Worm (Caenorhabditis elegans) whole organism, mixed stage, embryonic: ENCODE results near the gene rpt-3.

ENCODE experiments used
- M03D4.4 ChIP-seq: sonication (generic microtip); optimal IDR thresholded peaks from 2 replicates; lab custom pipeline; 2017; ENCODE audit warnings: mild to moderate bottlenecking, missing genetic modification characterization, missing compliant biosample characterization
- bed-3 ChIP-seq: fragments of 200-800 bp; sonication (Bioruptor generic); optimal IDR thresholded peaks from 3 replicates; lab custom pipeline; 2018; ENCODE audit warnings: mild to moderate bottlenecking, missing genetic modification characterization, moderate library complexity, missing compliant biosample characterization
- blmp-1 ChIP-seq: fragments of 150-350 bp; optimal IDR thresholded peaks from 2 replicates; lab custom pipeline; 2014; ENCODE audit warnings: missing biosample characterization, missing genetic modification characterization
- ceh-39 ChIP-seq: fragments of 150-350 bp; optimal IDR thresholded peaks from 2 replicates; lab custom pipeline; 2014; ENCODE audit warnings: missing biosample characterization, missing genetic modification characterization
- ceh-43 ChIP-seq: fragments of 200-800 bp; sonication (Bioruptor generic); optimal IDR thresholded peaks from 2 replicates; lab custom pipeline; 2018; ENCODE audit warnings: mild to moderate bottlenecking, missing genetic modification characterization, moderate library complexity, missing compliant biosample characterization
- ceh-83 ChIP-seq: fragments of 200-800 bp; sonication (Bioruptor generic); optimal IDR thresholded peaks from 2 replicates; lab custom pipeline; 2018; ENCODE audit warnings: mild to moderate bottlenecking, missing genetic modification characterization, missing compliant biosample characterization
- ces-1 ChIP-seq: fragments of 150-350 bp; optimal IDR thresholded peaks from 2 replicates; lab custom pipeline; 2014; ENCODE audit warnings: missing biosample characterization, missing genetic modification reagents, missing genetic modification characterization
- cnd-1 ChIP-seq: fragments of 200-800 bp; sonication (Bioruptor generic); optimal IDR thresholded peaks from 2 replicates; lab custom pipeline; 2018; ENCODE audit warnings: mild to moderate bottlenecking, missing genetic modification characterization, missing compliant biosample characterization
- drap-1 ChIP-seq: fragments of 200-800 bp; sonication (Bioruptor generic); optimal IDR thresholded peaks from 3 replicates; lab custom pipeline; 2018; ENCODE audit warnings: mild to moderate bottlenecking, missing genetic modification characterization, missing compliant biosample characterization
- elt-1 ChIP-seq: sonication (generic microtip); optimal IDR thresholded peaks from 2 replicates; lab custom pipeline; 2017; ENCODE audit warnings: missing genetic modification characterization, mild to moderate bottlenecking, missing compliant biosample characterization, antibody characterized with exemption, moderate library complexity, borderline replicate concordance; ENCODE audit not compliant: insufficient read depth
- elt-3 ChIP-seq: fragments of 150-350 bp; optimal IDR thresholded peaks from 2 replicates; lab custom pipeline; 2014; ENCODE audit warnings: missing biosample characterization, missing genetic modification characterization
- flh-1 ChIP-seq: fragments of 200-800 bp; sonication (Bioruptor generic); optimal IDR thresholded peaks from 2 replicates; lab custom pipeline; 2018; ENCODE audit warnings: mild to moderate bottlenecking, missing genetic modification characterization, moderate library complexity, missing compliant biosample characterization
- ham-2 ChIP-seq: fragments of 200-800 bp; sonication (Bioruptor generic); optimal IDR thresholded peaks from 2 replicates; lab custom pipeline; 2018; ENCODE audit warnings: mild to moderate bottlenecking, missing genetic modification characterization, missing compliant biosample characterization
- hlh-1 ChIP-seq: fragments of 150-350 bp; optimal IDR thresholded peaks from 2 replicates; lab custom pipeline; 2014; ENCODE audit warnings: missing biosample characterization, missing genetic modification reagents, missing genetic modification characterization
- lin-13 ChIP-seq: fragments of 150-350 bp; optimal IDR thresholded peaks from 2 replicates; lab custom pipeline; 2014; ENCODE audit warnings: missing biosample characterization, missing genetic modification characterization
- lin-32 ChIP-seq: fragments of 200-800 bp; sonication (Bioruptor generic); optimal IDR thresholded peaks from 2 replicates; lab custom pipeline; 2018; ENCODE audit warnings: mild to moderate bottlenecking, missing genetic modification characterization, missing compliant biosample characterization
- lsy-2 ChIP-seq: fragments of 150-350 bp; optimal IDR thresholded peaks from 2 replicates; lab custom pipeline; 2014; ENCODE audit warnings: missing biosample characterization, missing genetic modification characterization
- mab-5 ChIP-seq: fragments of 150-350 bp; optimal IDR thresholded peaks from 2 replicates; lab custom pipeline; 2014; ENCODE audit warnings: missing biosample characterization, missing genetic modification characterization
- mep-1 ChIP-seq: fragments of 150-350 bp; optimal IDR thresholded peaks from 2 replicates; lab custom pipeline; 2017; ENCODE audit warnings: missing biosample characterization, missing genetic modification reagents, missing genetic modification characterization, inconsistent platforms
- mls-2 ChIP-seq: sonication (generic microtip); optimal IDR thresholded peaks from 2 replicates; lab custom pipeline; 2016; ENCODE audit warnings: mild to moderate bottlenecking, missing genetic modification characterization, moderate library complexity, missing compliant biosample characterization
- nhr-12 ChIP-seq: fragments of 150-350 bp; optimal IDR thresholded peaks from 2 replicates; lab custom pipeline; 2014; ENCODE audit warnings: missing biosample characterization, missing genetic modification characterization
- nhr-2 ChIP-seq: fragments of 150-350 bp; optimal IDR thresholded peaks from 2 replicates; lab custom pipeline; 2014; ENCODE audit warnings: missing biosample characterization, missing genetic modification characterization
- nhr-237 ChIP-seq: fragments of 150-350 bp; optimal IDR thresholded peaks from 2 replicates; lab custom pipeline; 2014; ENCODE audit warnings: missing biosample characterization, missing genetic modification characterization
- nhr-28 ChIP-seq: fragments of 150-350 bp; optimal IDR thresholded peaks from 2 replicates; lab custom pipeline; 2014; ENCODE audit warnings: missing biosample characterization, missing genetic modification characterization
- nhr-76 ChIP-seq: sonication (generic microtip); optimal IDR thresholded peaks from 2 replicates; lab custom pipeline; 2017; ENCODE audit warnings: missing biosample characterization, missing genetic modification characterization
- pha-4 ChIP-seq: fragments of 150-350 bp; optimal IDR thresholded peaks from 2 replicates; lab custom pipeline; 2018; ENCODE audit warnings: missing biosample characterization, missing genetic modification reagents, missing genetic modification characterization
- sem-2 ChIP-seq: fragments of 200-800 bp; sonication (Bioruptor generic); optimal IDR thresholded peaks from 2 replicates; lab custom pipeline; 2018; ENCODE audit warnings: mild to moderate bottlenecking, missing genetic modification characterization, missing compliant biosample characterization
- snpc-4 ChIP-seq: fragments of 150-350 bp; optimal IDR thresholded peaks from 2 replicates; lab custom pipeline; 2014; ENCODE audit warnings: missing biosample characterization, missing genetic modification characterization
- sptf-1 ChIP-seq: sonication (generic microtip); optimal IDR thresholded peaks from 2 replicates; lab custom pipeline; 2017; ENCODE audit warnings: mild to moderate bottlenecking, missing genetic modification characterization, moderate library complexity, missing compliant biosample characterization
- tbx-8 ChIP-seq: fragments of 200-800 bp; sonication (Bioruptor generic); optimal IDR thresholded peaks from 2 replicates; lab custom pipeline; 2018; ENCODE audit warnings: mild to moderate bottlenecking, missing genetic modification characterization, moderate library complexity, missing compliant biosample characterization
- unc-120 ChIP-seq: sonication (generic microtip); optimal IDR thresholded peaks from 2 replicates; lab custom pipeline; 2017; ENCODE audit warnings: missing genetic modification characterization, missing compliant biosample characterization; ENCODE audit not compliant: poor library complexity, severe bottlenecking
- unc-39 ChIP-seq: fragments of 150-350 bp; optimal IDR thresholded peaks from 2 replicates; lab custom pipeline; 2014; ENCODE audit warnings: missing biosample characterization, missing genetic modification characterization
- unc-62 ChIP-seq: fragments of 150-350 bp; optimal IDR thresholded peaks from 2 replicates; lab custom pipeline; 2014; ENCODE audit warnings: missing biosample characterization, missing genetic modification reagents, missing genetic modification characterization
- zip-8 ChIP-seq: fragments of 150-350 bp; optimal IDR thresholded peaks from 2 replicates; lab custom pipeline; 2014; ENCODE audit warnings: missing biosample characterization, missing genetic modification characterization
- ztf-11 ChIP-seq: fragments of 150-350 bp; optimal IDR thresholded peaks from 2 replicates; lab custom pipeline; 2014; ENCODE audit warnings: missing biosample characterization, missing genetic modification characterization

The rpt-3 gene

DNA sequence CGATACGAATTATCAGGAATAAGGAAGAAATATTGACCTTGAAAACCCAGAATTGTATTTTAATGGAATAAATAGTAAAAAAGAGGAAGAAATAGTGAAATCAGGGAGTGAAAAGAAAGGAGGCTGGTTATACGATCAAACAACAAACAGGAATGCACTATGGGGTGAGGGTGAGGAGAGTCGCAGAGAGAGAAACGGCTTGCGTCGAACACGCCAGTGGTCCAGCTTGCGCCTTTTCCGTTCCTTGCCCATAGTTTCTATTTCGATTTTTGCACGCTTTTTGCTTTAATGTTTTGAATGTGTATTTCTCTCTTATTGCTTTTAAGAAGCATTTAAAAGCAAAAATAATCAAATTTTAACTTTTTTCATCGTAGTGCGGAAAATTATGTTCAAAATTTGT lies 35.9 kb upstream of the rpt-3 start:
- peak; percentile 83 for TF ChIP-seq lin-13 (tag; lab: Kevin White, UChicago)
- peak; percentile 72 for TF ChIP-seq cnd-1
- TF ChIP-seq mab-5 (tag; lab: Kevin White, UChicago): no peak
- peak; percentile 35 for TF ChIP-seq elt-1 (tag; lab: Kevin White, UChicago)
- no peak for TF ChIP-seq nhr-76 (tag; lab: Kevin White, UChicago)
- peak; percentile 41 for TF ChIP-seq ztf-11 (tag; lab: Kevin White, UChicago)
- no peak for TF ChIP-seq tbx-8 (GFP tag; lab: Kevin White, UChicago)
- TF ChIP-seq ceh-39 (tag; lab: Kevin White, UChicago): no peak
- no peak for TF ChIP-seq unc-62 (GFP tag; lab: Kevin White, UChicago)
- TF ChIP-seq ham-2 (GFP tag; lab: Kevin White, UChicago): peak; percentile 75
- TF ChIP-seq M03D4.4 (tag; lab: Kevin White, UChicago): peak; percentile 78
- no peak for TF ChIP-seq elt-3
- no peak for TF ChIP-seq unc-39 (tag; lab: Kevin White, UChicago)
- TF ChIP-seq lsy-2 (tag; lab: Kevin White, UChicago): peak; percentile 82
- TF ChIP-seq ceh-83 (GFP tag; lab: Kevin White, UChicago): peak; percentile 51
- peak; percentile 7 for TF ChIP-seq ceh-43 (GFP tag; lab: Kevin White, UChicago)
- TF ChIP-seq mep-1: peak; percentile 89
- peak; percentile 81 for TF ChIP-seq mls-2 (tag; lab: Kevin White, UChicago)
- TF ChIP-seq flh-1: peak; percentile 6
- TF ChIP-seq hlh-1 (tag; lab: Kevin White, UChicago): peak; percentile 37
- TF ChIP-seq lin-32: no peak
- peak; percentile 5 for TF ChIP-seq bed-3 (GFP tag; lab: Kevin White, UChicago)
- TF ChIP-seq ces-1 (GFP tag; lab: Kevin White, UChicago): peak; percentile 25
- no peak for TF ChIP-seq nhr-2 (tag; lab: Kevin White, UChicago)
- no peak for TF ChIP-seq nhr-12 (tag; lab: Kevin White, UChicago)
- TF ChIP-seq snpc-4 (tag; lab: Kevin White, UChicago): no peak
- TF ChIP-seq blmp-1 (tag; lab: Kevin White, UChicago): peak; percentile 51
- no peak for TF ChIP-seq nhr-28
- TF ChIP-seq sptf-1: peak; percentile 86
- TF ChIP-seq drap-1 (GFP tag; lab: Kevin White, UChicago): peak; percentile 63
- TF ChIP-seq pha-4: peak; percentile 75
- peak; percentile 85 for TF ChIP-seq nhr-237
- no peak for TF ChIP-seq zip-8
- peak; percentile 11 for TF ChIP-seq sem-2 (GFP tag; lab: Kevin White, UChicago)
- peak; percentile 67 for TF ChIP-seq unc-120 (tag; lab: Kevin White, UChicago)

DNA sequence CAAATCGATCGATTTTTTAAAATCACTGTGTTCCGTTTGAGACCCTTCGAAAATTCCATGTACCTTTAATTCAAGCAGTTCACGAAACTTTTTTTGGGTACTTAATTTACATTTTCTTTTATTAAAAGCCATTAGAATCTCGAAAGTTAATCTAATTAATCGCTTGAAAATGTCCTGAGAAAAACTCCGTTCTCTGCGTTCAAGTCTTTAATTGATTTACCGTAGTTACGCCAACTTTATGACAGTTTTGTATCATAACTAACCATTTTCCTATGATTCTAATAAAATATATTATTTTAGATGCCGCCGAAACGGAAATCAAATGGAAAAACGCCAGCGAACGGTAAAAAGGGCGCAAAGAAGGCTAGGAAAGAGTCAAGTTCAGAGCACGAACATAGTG lies 35.4 kb upstream of the rpt-3 start, which contains the start of gene jhdm-1:
jhdm-1 (plus strand) TSS at position 301 of the 400 bp plus-strand sequence.
- no peak for TF ChIP-seq mep-1
- no peak for TF ChIP-seq cnd-1
- no peak for TF ChIP-seq mls-2 (tag; lab: Kevin White, UChicago)
- no peak for TF ChIP-seq ceh-39 (tag; lab: Kevin White, UChicago)
- TF ChIP-seq nhr-237: no peak
- TF ChIP-seq ceh-43 (GFP tag; lab: Kevin White, UChicago): no peak
- TF ChIP-seq, all 35 proteins: peak for 0

- TF ChIP-seq elt-3: no peak
- no peak for TF ChIP-seq zip-8
- TF ChIP-seq unc-62 (GFP tag; lab: Kevin White, UChicago): no peak
- no peak for TF ChIP-seq ces-1 (GFP tag; lab: Kevin White, UChicago)
- no peak for TF ChIP-seq nhr-28
- TF ChIP-seq lin-32: no peak
- TF ChIP-seq bed-3 (GFP tag; lab: Kevin White, UChicago): no peak
- no peak for TF ChIP-seq hlh-1 (tag; lab: Kevin White, UChicago)
- no peak for TF ChIP-seq tbx-8 (GFP tag; lab: Kevin White, UChicago)
- TF ChIP-seq elt-1 (tag; lab: Kevin White, UChicago): no peak
- TF ChIP-seq ham-2 (GFP tag; lab: Kevin White, UChicago): no peak
- TF ChIP-seq pha-4: no peak
- TF ChIP-seq lin-13 (tag; lab: Kevin White, UChicago): no peak
- TF ChIP-seq nhr-76 (tag; lab: Kevin White, UChicago): no peak
- TF ChIP-seq nhr-2 (tag; lab: Kevin White, UChicago): no peak
- no peak for TF ChIP-seq snpc-4 (tag; lab: Kevin White, UChicago)
- TF ChIP-seq ceh-43 (GFP tag; lab: Kevin White, UChicago): no peak
- no peak for TF ChIP-seq flh-1
- TF ChIP-seq ztf-11 (tag; lab: Kevin White, UChicago): no peak
- TF ChIP-seq nhr-12 (tag; lab: Kevin White, UChicago): no peak
These were observed 29.8 kb upstream of the rpt-3 start, which contains the start of gene algn-1 for ce11 chrIII:6459820-6460219. Gene algn-1, plus strand, starts transcription at chrIII:6460120.
